Fruit fly (Drosophila melanogaster): Measurements from ENCODE around the gene CG9777.
A peak's percentile ranks its signal among the peaks of the same experiment; 100 is the strongest.

The CG9777 gene

DNA sequence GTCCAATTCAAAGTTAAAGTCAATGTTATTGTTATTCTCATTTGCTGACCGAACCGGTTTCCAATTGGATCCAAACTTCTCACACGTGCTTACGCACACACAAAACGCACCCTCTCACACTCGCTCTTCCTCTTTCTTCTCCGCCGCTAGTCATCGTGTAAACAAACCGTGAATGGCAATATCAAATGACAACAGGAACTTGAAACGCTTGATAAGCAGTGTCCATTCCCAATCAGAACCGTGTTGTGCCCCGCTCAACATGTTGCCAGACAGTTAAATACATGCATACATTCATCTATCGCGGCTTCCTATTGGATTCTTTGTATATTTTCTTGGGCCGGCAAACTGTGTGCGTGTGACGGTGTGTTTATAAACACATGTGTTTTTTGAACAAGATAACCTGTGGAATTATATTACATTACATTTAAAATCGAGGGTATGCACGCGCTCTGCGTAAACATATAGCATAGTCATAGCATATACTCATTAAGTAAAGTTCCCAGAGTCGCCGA is 23.7 kb upstream of the CG9777 start (continued):
- TF ChIP-seq CG6689 (GFP tag; IDR thresholded peaks at IDR 0.05) = no peak
- no peak for TF ChIP-seq Mes4 (GFP tag; optimal IDR thresholded peaks at IDR 0.05)
- TF ChIP-seq exex (tag; optimal IDR thresholded peaks at IDR 0.05) = peak; percentile 74
- no peak for TF ChIP-seq pb (GFP tag; optimal IDR thresholded peaks at IDR 0.05)
- peak; percentile 41 for TF ChIP-seq MTF-1 (GFP tag; optimal IDR thresholded peaks at IDR 0.05; ENCODE audit: borderline replicate concordance)
- peak; percentile 16; the same call in 1 of the 2 replicates for TF ChIP-seq chm (GFP tag; IDR thresholded peaks at IDR 0.05)
- TF ChIP-seq Dad (GFP tag; optimal IDR thresholded peaks at IDR 0.05) = no peak
- TF ChIP-seq Lim3 (GFP tag; IDR thresholded peaks at IDR 0.05) = no peak
- TF ChIP-seq usp (GFP tag; optimal IDR thresholded peaks at IDR 0.05) = no peak
- no peak for TF ChIP-seq fd96Cb (tag; optimal IDR thresholded peaks at IDR 0.05)
- TF ChIP-seq CG11504 (tag; optimal IDR thresholded peaks at IDR 0.05) = peak; percentile 99
- TF ChIP-seq amos (GFP tag; IDR thresholded peaks at IDR 0.05; ENCODE audit: partially characterized antibody) = peak; percentile 22; the same call in 1 of the 2 replicates
- TF ChIP-seq dati (GFP tag; IDR thresholded peaks at IDR 0.05) = no peak
- no peak for TF ChIP-seq psq (GFP tag; optimal IDR thresholded peaks at IDR 0.05)
- TF ChIP-seq CG12659 (GFP tag; optimal IDR thresholded peaks at IDR 0.05) = no peak
- TF ChIP-seq Poxn (GFP tag; IDR thresholded peaks at IDR 0.05) = no peak
- TF ChIP-seq sd (tag; optimal IDR thresholded peaks at IDR 0.05) = peak; percentile 59
- TF ChIP-seq CG6813 (GFP tag; optimal IDR thresholded peaks at IDR 0.05) = peak; percentile 24
- TF ChIP-seq CG17361 (GFP tag; IDR thresholded peaks at IDR 0.05) = no peak
- TF ChIP-seq tap (tag; optimal IDR thresholded peaks at IDR 0.05) = no peak
- no peak for TF ChIP-seq Hr39 (optimal IDR thresholded peaks at IDR 0.05)
- TF ChIP-seq lbe (GFP tag; optimal IDR thresholded peaks at IDR 0.05) = no peak
- no peak for TF ChIP-seq CG3726 (GFP tag; IDR thresholded peaks at IDR 0.05)
- TF ChIP-seq zf30C (GFP tag; optimal IDR thresholded peaks at IDR 0.05) = no peak
- no peak for TF ChIP-seq pan (optimal IDR thresholded peaks at IDR 0.05)
- no peak for TF ChIP-seq pan (GFP tag; optimal IDR thresholded peaks at IDR 0.05 in 1 of 2, IDR thresholded peaks at IDR 0.05 in 1 of 2)
- TF ChIP-seq hkb (optimal IDR thresholded peaks at IDR 0.05) = no peak
- TF ChIP-seq hkb (GFP tag; IDR thresholded peaks at IDR 0.05) = no peak
- TF ChIP-seq gce (GFP tag; IDR thresholded peaks at IDR 0.05) = no peak
- no peak for TF ChIP-seq esg (GFP tag; conservative IDR thresholded peaks at IDR 0.05)
- TF ChIP-seq CG32767 (GFP tag; IDR thresholded peaks at IDR 0.05) = no peak
- TF ChIP-seq CG17802 (tag; optimal IDR thresholded peaks at IDR 0.05) = no peak
- no peak for TF ChIP-seq ac (GFP tag; optimal IDR thresholded peaks at IDR 0.05)
- peak; percentile 59 for TF ChIP-seq CG12299 (tag; optimal IDR thresholded peaks at IDR 0.05)
- no peak for TF ChIP-seq CG12155 (GFP tag; optimal IDR thresholded peaks at IDR 0.05)
- TF ChIP-seq gcm (GFP tag; optimal IDR thresholded peaks at IDR 0.05) = no peak
- TF ChIP-seq CG31441 (GFP tag; IDR thresholded peaks at IDR 0.05) = no peak
- TF ChIP-seq Mrtf (GFP tag; IDR thresholded peaks at IDR 0.05) = no peak
- no peak for TF ChIP-seq CG8089 (GFP tag; optimal IDR thresholded peaks at IDR 0.05)
- no peak for TF ChIP-seq dpn (GFP tag; optimal IDR thresholded peaks at IDR 0.05)
- no peak for TF ChIP-seq CG4424 (GFP tag; optimal IDR thresholded peaks at IDR 0.05)
- TF ChIP-seq Drgx (GFP tag; IDR thresholded peaks at IDR 0.05) = no peak
- no peak for TF ChIP-seq CG14860 (GFP tag; IDR thresholded peaks at IDR 0.05; ENCODE audit: partially characterized antibody)
- TF ChIP-seq CG9817 (tag; optimal IDR thresholded peaks at IDR 0.05) = no peak
- TF ChIP-seq Ada2b (GFP tag; IDR thresholded peaks at IDR 0.05) = no peak
- no peak for TF ChIP-seq Spps (tag; optimal IDR thresholded peaks at IDR 0.05)
- no peak for TF ChIP-seq nom (GFP tag; optimal IDR thresholded peaks at IDR 0.05)
- TF ChIP-seq al (GFP tag; IDR thresholded peaks at IDR 0.05) = no peak
- peak in 1 of 2 experiments; percentile 47 for TF ChIP-seq Pdp1 (GFP tag; optimal IDR thresholded peaks at IDR 0.05)
- TF ChIP-seq Rx (GFP tag; IDR thresholded peaks at IDR 0.05) = no peak
- no peak for TF ChIP-seq luna (GFP tag; optimal IDR thresholded peaks at IDR 0.05)
- no peak for TF ChIP-seq ken (GFP tag; IDR thresholded peaks at IDR 0.05)
- no peak for TF ChIP-seq H2.0 (GFP tag; IDR thresholded peaks at IDR 0.05)
